Worm (Caenorhabditis elegans) whole organism, L4 larva: ENCODE results near the gene ril-1.

Experiments
- F10B5.3 ChIP-seq: sonication (generic microtip); optimal IDR thresholded peaks from 2 replicates; lab custom pipeline; 2016; ENCODE audit warnings: mild to moderate bottlenecking, missing genetic modification characterization, missing compliant biosample characterization
- F37D6.2 ChIP-seq: sonication (generic microtip); optimal IDR thresholded peaks from 2 replicates; lab custom pipeline; 2016; ENCODE audit warnings: mild to moderate bottlenecking, missing genetic modification characterization, missing compliant biosample characterization
- T20F7.1 ChIP-seq: fragments of 200-800 bp; sonication (Bioruptor generic); optimal IDR thresholded peaks from 2 replicates; lab custom pipeline; 2018; ENCODE audit warnings: mild to moderate bottlenecking, missing genetic modification characterization, missing compliant biosample characterization
- T26A8.4 ChIP-seq: fragments of 200-800 bp; sonication (Bioruptor generic); IDR thresholded peaks from 2 replicates; pipeline ENCODE4 v1.3.6; 2022; ENCODE audit warnings: missing genetic modification characterization, missing compliant biosample characterization
- Y105C5A.15 ChIP-seq: fragments of 200-800 bp; sonication (Bioruptor generic); IDR thresholded peaks from 2 replicates; pipeline ENCODE4 v1.3.6; 2022; ENCODE audit warnings: missing genetic modification characterization, missing compliant biosample characterization
- Y48G9A.11 ChIP-seq: fragments of 200-800 bp; sonication (Bioruptor generic); IDR thresholded peaks from 2 replicates; pipeline ENCODE4 v1.3.6; 2022; ENCODE audit warnings: missing genetic modification reagents, missing genetic modification characterization, missing compliant biosample characterization
- ZK337.2 ChIP-seq: fragments of 200-800 bp; sonication (Bioruptor generic); IDR thresholded peaks from 2 replicates; pipeline ENCODE4 v1.3.6; 2022; ENCODE audit warnings: missing genetic modification reagents, missing genetic modification characterization, missing compliant biosample characterization
- ZK546.5 ChIP-seq, 2 experiments: sonication (generic microtip); optimal IDR thresholded peaks; 2 replicates each; lab custom pipeline; 2017; ENCODE audit warnings: missing biosample characterization in 2 of 2, missing genetic modification characterization in 2 of 2
- aly-2 ChIP-seq: sonication (generic microtip); optimal IDR thresholded peaks from 2 replicates; lab custom pipeline; 2018; ENCODE audit warnings: missing biosample characterization, missing genetic modification characterization
- arid-1 ChIP-seq: fragments of 200-800 bp; sonication (Bioruptor generic); conservative IDR thresholded peaks from 2 replicates; pipeline ENCODE4 v1.3.6; 2022; ENCODE audit warnings: missing genetic modification reagents, missing genetic modification characterization, missing compliant biosample characterization
- attf-4 ChIP-seq: sonication (generic microtip); optimal IDR thresholded peaks from 3 replicates; lab custom pipeline; 2017; ENCODE audit warnings: missing biosample characterization, missing genetic modification characterization
- ceh-20 ChIP-seq: fragments of 200-800 bp; sonication (Bioruptor generic); IDR thresholded peaks from 2 replicates; pipeline ENCODE4 v1.3.6; 2022; ENCODE audit warnings: missing genetic modification reagents, missing genetic modification characterization, missing compliant biosample characterization
- ceh-28 ChIP-seq: fragments of 150-350 bp; optimal IDR thresholded peaks from 2 replicates; lab custom pipeline; 2014; ENCODE audit warnings: missing biosample characterization, missing genetic modification reagents, missing genetic modification characterization
- ceh-62 ChIP-seq: sonication (generic microtip); optimal IDR thresholded peaks from 2 replicates; lab custom pipeline; 2017; ENCODE audit warnings: missing biosample characterization, missing genetic modification characterization
- cey-2 ChIP-seq: sonication (generic microtip); optimal IDR thresholded peaks from 3 replicates; lab custom pipeline; 2017; ENCODE audit warnings: missing genetic modification characterization, mild to moderate bottlenecking, missing compliant biosample characterization, antibody characterized with exemption, borderline replicate concordance; ENCODE audit not compliant: insufficient read depth
- daf-16 ChIP-seq, 3 experiments: sonication (generic microtip); optimal IDR thresholded peaks; 2 replicates each; lab custom pipeline; 2016 to 2017; ENCODE audit warnings: missing genetic modification characterization in 3 of 3, missing genetic modification reagents in 3 of 3, mild to moderate bottlenecking in 2 of 3, missing compliant biosample characterization in 2 of 3, missing biosample characterization in 1 of 3, moderate library complexity in 1 of 3
- dmd-6 ChIP-seq: fragments of 200-800 bp; sonication (Bioruptor generic); IDR thresholded peaks from 2 replicates; pipeline ENCODE4 v1.3.6; 2022; ENCODE audit warnings: missing genetic modification reagents, missing genetic modification characterization, missing compliant biosample characterization
- dmd-8 ChIP-seq: fragments of 200-800 bp; sonication (Bioruptor generic); IDR thresholded peaks from 2 replicates; pipeline ENCODE4 v1.3.6; 2022; ENCODE audit warnings: missing genetic modification characterization, missing compliant biosample characterization
- dmd-9 ChIP-seq: fragments of 200-800 bp; sonication (Bioruptor generic); IDR thresholded peaks from 2 replicates; pipeline ENCODE4 v1.3.6; 2022; ENCODE audit warnings: missing genetic modification reagents, missing genetic modification characterization, missing compliant biosample characterization
- gei-8 ChIP-seq: fragments of 200-800 bp; sonication (Bioruptor generic); optimal IDR thresholded peaks from 2 replicates; lab custom pipeline; 2018; ENCODE audit warnings: mild to moderate bottlenecking, missing genetic modification characterization, missing compliant biosample characterization
- hlh-30 ChIP-seq: sonication (generic microtip); optimal IDR thresholded peaks from 2 replicates; lab custom pipeline; 2017; ENCODE audit warnings: antibody characterized with exemption, mild to moderate bottlenecking, missing genetic modification characterization, missing compliant biosample characterization; ENCODE audit not compliant: insufficient read depth
- lin-1 ChIP-seq: fragments of 200-800 bp; sonication (Bioruptor generic); IDR thresholded peaks from 2 replicates; pipeline ENCODE4 v1.3.6; 2022; ENCODE audit warnings: missing genetic modification reagents, missing genetic modification characterization, missing compliant biosample characterization
- lin-13 ChIP-seq: fragments of 150-350 bp; optimal IDR thresholded peaks from 2 replicates; lab custom pipeline; 2014; ENCODE audit warnings: missing biosample characterization, missing genetic modification reagents, missing genetic modification characterization
- lin-15B ChIP-seq: fragments of 150-350 bp; sonication (generic microtip); optimal IDR thresholded peaks from 3 replicates; lab custom pipeline; 2014; ENCODE audit warnings: missing biosample characterization, missing genetic modification characterization
- lin-38 ChIP-seq: fragments of 200-800 bp; sonication (Bioruptor generic); IDR thresholded peaks from 2 replicates; pipeline ENCODE4 v1.3.6; 2022; ENCODE audit warnings: missing genetic modification reagents, missing genetic modification characterization, missing compliant biosample characterization
- lir-3 ChIP-seq: sonication (generic microtip); optimal IDR thresholded peaks from 2 replicates; lab custom pipeline; 2016; ENCODE audit warnings: mild to moderate bottlenecking, missing genetic modification characterization, missing compliant biosample characterization
- madf-9 ChIP-seq: fragments of 200-800 bp; sonication (Bioruptor generic); conservative IDR thresholded peaks from 2 replicates; pipeline ENCODE4 v1.3.6; 2022; ENCODE audit warnings: missing genetic modification reagents, missing genetic modification characterization, missing compliant biosample characterization
- mdl-1 ChIP-seq, 2 experiments: fragments of 150-350 bp in 1 of 2; sonication (generic microtip) in 1 of 2; optimal IDR thresholded peaks; 2 replicates each; lab custom pipeline; 2014 to 2017; ENCODE audit warnings: missing biosample characterization in 2 of 2, missing genetic modification characterization in 2 of 2
- mdt-29 ChIP-seq: fragments of 200-800 bp; sonication (Bioruptor generic); IDR thresholded peaks from 2 replicates; pipeline ENCODE4 v1.3.6; 2022; ENCODE audit warnings: missing genetic modification reagents, missing genetic modification characterization, missing compliant biosample characterization
- nhr-10 ChIP-seq: fragments of 150-350 bp; optimal IDR thresholded peaks from 2 replicates; lab custom pipeline; 2014; ENCODE audit warnings: missing biosample characterization, missing genetic modification characterization
- nhr-11 ChIP-seq: fragments of 150-350 bp; optimal IDR thresholded peaks from 2 replicates; lab custom pipeline; 2014; ENCODE audit warnings: missing biosample characterization, missing genetic modification characterization
- nhr-42 ChIP-seq: fragments of 200-800 bp; sonication (Bioruptor generic); IDR thresholded peaks from 2 replicates; pipeline ENCODE4 v1.3.6; 2022; ENCODE audit warnings: missing genetic modification characterization, missing compliant biosample characterization
- nhr-48 ChIP-seq: sonication (generic microtip); optimal IDR thresholded peaks from 2 replicates; lab custom pipeline; 2016; ENCODE audit warnings: mild to moderate bottlenecking, missing genetic modification characterization, missing compliant biosample characterization
- nhr-6 ChIP-seq: fragments of 150-350 bp; optimal IDR thresholded peaks from 2 replicates; lab custom pipeline; 2014; ENCODE audit warnings: missing biosample characterization, missing genetic modification characterization
- nhr-76 ChIP-seq: fragments of 150-350 bp; optimal IDR thresholded peaks from 2 replicates; lab custom pipeline; 2014; ENCODE audit warnings: missing biosample characterization, missing genetic modification characterization
- pqm-1 ChIP-seq: sonication (generic microtip); optimal IDR thresholded peaks from 2 replicates; lab custom pipeline; 2017; ENCODE audit warnings: missing biosample characterization, missing genetic modification characterization
- rbr-2 ChIP-seq: sonication (generic microtip); optimal IDR thresholded peaks from 2 replicates; lab custom pipeline; 2016; ENCODE audit warnings: missing genotype, missing genetic modification characterization, missing compliant biosample characterization
- saeg-2 ChIP-seq: fragments of 200-800 bp; sonication (Bioruptor generic); IDR thresholded peaks from 2 replicates; pipeline ENCODE4 v1.3.6; 2022; ENCODE audit warnings: missing genetic modification reagents, missing genetic modification characterization, missing compliant biosample characterization
- sdz-12 ChIP-seq: fragments of 200-800 bp; sonication (Bioruptor generic); optimal IDR thresholded peaks from 2 replicates; lab custom pipeline; 2018; ENCODE audit warnings: mild to moderate bottlenecking, missing genetic modification characterization, missing compliant biosample characterization
- set-16 ChIP-seq: fragments of 200-800 bp; sonication (Bioruptor generic); IDR thresholded peaks from 2 replicates; pipeline ENCODE4 v1.3.6; 2022; ENCODE audit warnings: missing genetic modification reagents, missing genetic modification characterization, missing compliant biosample characterization
- skn-1 ChIP-seq: fragments of 150-350 bp; optimal IDR thresholded peaks from 2 replicates; lab custom pipeline; 2014; ENCODE audit warnings: missing biosample characterization, missing genetic modification characterization
- snpc-4 ChIP-seq: fragments of 150-350 bp; optimal IDR thresholded peaks from 2 replicates; lab custom pipeline; 2014; ENCODE audit warnings: missing biosample characterization, missing genetic modification characterization
- spr-3 ChIP-seq: fragments of 200-800 bp; sonication (Bioruptor generic); optimal IDR thresholded peaks from 2 replicates; lab custom pipeline; 2018; ENCODE audit warnings: mild to moderate bottlenecking, missing genetic modification characterization, missing compliant biosample characterization
- tag-97 ChIP-seq: fragments of 200-800 bp; sonication (Bioruptor generic); IDR thresholded peaks from 2 replicates; pipeline ENCODE4 v1.3.6; 2022; ENCODE audit warnings: missing genetic modification characterization, missing compliant biosample characterization
- tra-1 ChIP-seq: fragments of 200-800 bp; sonication (Bioruptor generic); IDR thresholded peaks from 2 replicates; pipeline ENCODE4 v1.3.6; 2022; ENCODE audit warnings: missing genetic modification reagents, missing genetic modification characterization, missing compliant biosample characterization
- unc-62 ChIP-seq, 3 experiments: fragments of 150-350 bp in 1 of 3; sonication (generic microtip); optimal IDR thresholded peaks in 2 of 3; peaks in 1 of 3; 1 replicate in 1 of 3; 2 replicates in 2 of 3; lab custom pipeline; 2014 to 2017; ENCODE audit warnings: missing biosample characterization in 3 of 3, missing genetic modification characterization in 3 of 3, missing genetic modification reagents in 3 of 3, missing genotype in 1 of 3
- vab-7 ChIP-seq: fragments of 200-800 bp; sonication (Bioruptor generic); IDR thresholded peaks from 2 replicates; pipeline ENCODE4 v1.3.6; 2022; ENCODE audit warnings: missing genetic modification reagents, missing genetic modification characterization, missing compliant biosample characterization
- zfp-2 ChIP-seq: sonication (generic microtip); optimal IDR thresholded peaks from 2 replicates; lab custom pipeline; 2016; ENCODE audit warnings: mild to moderate bottlenecking, missing genetic modification characterization, missing compliant biosample characterization
- zfp-3 ChIP-seq: fragments of 200-800 bp; sonication (Bioruptor generic); conservative IDR thresholded peaks from 2 replicates; pipeline ENCODE4 v1.3.6; 2022; ENCODE audit warnings: missing genetic modification reagents, missing genetic modification characterization, missing compliant biosample characterization
- ztf-11 ChIP-seq: fragments of 150-350 bp; optimal IDR thresholded peaks from 2 replicates; lab custom pipeline; 2014; ENCODE audit warnings: missing biosample characterization, missing genetic modification characterization
- ztf-7 ChIP-seq: fragments of 150-350 bp; optimal IDR thresholded peaks from 2 replicates; lab custom pipeline; 2014; ENCODE audit warnings: missing biosample characterization, missing genetic modification characterization

ril-1 gene

ce11 chrV:14505745-14506214 lies 18.1 kb downstream of the ril-1 start (continued):
- TF ChIP-seq ceh-28 (tag; lab: Kevin White, UChicago) (no peak), mdt-29 (GFP tag; lab: Robert Waterston, UW) (no peak), daf-16 (GFP tag; optimal IDR thresholded peaks at IDR 0.05; lab: Kevin White, UChicago) (no peak), daf-16 (tag; optimal IDR thresholded peaks at IDR 0.05; lab: Kevin White, UChicago) (no peak), nhr-76 (tag; lab: Kevin White, UChicago) (no peak), tag-97 (no peak), aly-2 (tag; lab: Kevin White, UChicago) (no peak), arid-1 (GFP tag; lab: Robert Waterston, UW) (no peak), madf-9 (GFP tag; lab: Robert Waterston, UW) (no peak), spr-3 (GFP tag; lab: Kevin White, UChicago) (no peak), set-16 (GFP tag; lab: Robert Waterston, UW) (peak; percentile 20; the same call in 1 of the 2 replicates), cey-2 (tag; lab: Kevin White, UChicago) (peak; percentile 62), ztf-11 (tag; lab: Kevin White, UChicago) (no peak), F10B5.3 (tag; lab: Kevin White, UChicago) (no peak), attf-4 (tag; lab: Kevin White, UChicago) (no peak), unc-62 (GFP tag; optimal IDR thresholded peaks at IDR 0.05 in 1 of 2; lab: Kevin White, UChicago) (peak in 1 of 2 experiments; percentile 66), unc-62 (tag; optimal IDR thresholded peaks at IDR 0.05; lab: Kevin White, UChicago) (no peak), sdz-12 (GFP tag; lab: Kevin White, UChicago) (no peak), nhr-11 (no peak), pqm-1 (tag; lab: Kevin White, UChicago) (peak; percentile 77), gei-8 (GFP tag; lab: Kevin White, UChicago) (no peak), nhr-10 (no peak), ceh-20 (no peak), dmd-6 (GFP tag; lab: Robert Waterston, UW) (peak; percentile 75), ZK546.5 (tag; optimal IDR thresholded peaks at IDR 0.05; lab: Kevin White, UChicago) (no peak), lir-3 (tag; lab: Kevin White, UChicago) (no peak), mdl-1 (tag; optimal IDR thresholded peaks at IDR 0.05; lab: Kevin White, UChicago) (peak; percentile 52 to 56), zfp-2 (tag; lab: Kevin White, UChicago) (no peak), ZK337.2 (GFP tag; lab: Robert Waterston, UW) (no peak), Y48G9A.11 (no peak), F37D6.2 (tag; lab: Kevin White, UChicago) (no peak), nhr-42 (GFP tag; lab: Robert Waterston, UW) (no peak), vab-7 (GFP tag; lab: Robert Waterston, UW) (no peak), nhr-6 (tag; lab: Kevin White, UChicago) (no peak), snpc-4 (tag; lab: Kevin White, UChicago) (no peak), lin-13 (GFP tag; lab: Kevin White, UChicago) (no peak), ztf-7 (tag; lab: Kevin White, UChicago) (no peak), lin-1 (peak; percentile 28; the same call in 1 of the 2 replicates), nhr-48 (peak; percentile 78), T26A8.4 (GFP tag; lab: Robert Waterston, UW) (no peak), T20F7.1 (no peak), saeg-2 (GFP tag; lab: Robert Waterston, UW) (no peak), rbr-2 (peak; percentile 26), tra-1 (peak; percentile 72; the same call in 1 of the 2 replicates), zfp-3 (GFP tag; lab: Robert Waterston, UW) (no peak), dmd-9 (no peak), Y105C5A.15 (GFP tag; lab: Robert Waterston, UW) (no peak), lin-38 (GFP tag; lab: Robert Waterston, UW) (no peak), dmd-8 (GFP tag; lab: Robert Waterston, UW) (no peak), lin-15B (no peak), hlh-30 (tag; lab: Kevin White, UChicago) (peak; percentile 76), skn-1 (tag; lab: Kevin White, UChicago) (no peak), ceh-62 (tag; lab: Kevin White, UChicago) (no peak)
